Worm (Caenorhabditis elegans): ENCODE measurements around the gene T25G12.3.

The T25G12.3 gene

ce11 chrX:17231348-17231747, at the start of gene T25G12.3:
Gene T25G12.3 (plus strand): TSS chrX:17231648.
- TF ChIP-seq tbx-2 (tag; optimal IDR thresholded peaks at IDR 0.05) = no peak
- peak; percentile 67 for TF ChIP-seq nhr-25 (tag; optimal IDR thresholded peaks at IDR 0.05)
- TF ChIP-seq ztf-11 (tag; optimal IDR thresholded peaks at IDR 0.05) = no peak

ce11 chrX:17184363-17184762, 47.1 kb upstream of the T25G12.3 start:
- TF ChIP-seq fkh-10 (GFP tag; optimal IDR thresholded peaks at IDR 0.05) = no peak
- TF ChIP-seq pqm-1 (tag; optimal IDR thresholded peaks at IDR 0.05) = peak; percentile 55
- TF ChIP-seq mml-1 (tag; optimal IDR thresholded peaks at IDR 0.05) = no peak
- no peak for TF ChIP-seq nhr-43 (tag; optimal IDR thresholded peaks at IDR 0.05; ENCODE audit: poor library complexity, severe bottlenecking)
- TF ChIP-seq eor-1 (tag; optimal IDR thresholded peaks at IDR 0.05) = no peak
- TF ChIP-seq unc-39 (tag; optimal IDR thresholded peaks at IDR 0.05) = no peak
- TF ChIP-seq elt-1 (tag; optimal IDR thresholded peaks at IDR 0.05) = no peak
- TF ChIP-seq nhr-11 (tag; optimal IDR thresholded peaks at IDR 0.05) = no peak
- TF ChIP-seq ceh-82 (tag; optimal IDR thresholded peaks at IDR 0.05) = no peak
- TF ChIP-seq daf-12 (tag; optimal IDR thresholded peaks at IDR 0.05) = no peak
- TF ChIP-seq pha-4 (tag; optimal IDR thresholded peaks at IDR 0.05) = peak; percentile 92
- no peak for TF ChIP-seq ama-1 (optimal IDR thresholded peaks at IDR 0.05)
- TF ChIP-seq ceh-28 (tag; optimal IDR thresholded peaks at IDR 0.05) = peak; percentile 54
- no peak for TF ChIP-seq ceh-9 (tag; optimal IDR thresholded peaks at IDR 0.05)
- no peak for TF ChIP-seq zag-1 (tag; optimal IDR thresholded peaks at IDR 0.05)
- peak; percentile 74 for TF ChIP-seq nfya-1 (tag; optimal IDR thresholded peaks at IDR 0.05; ENCODE audit: insufficient read depth)
- no peak for TF ChIP-seq nhr-67 (tag; optimal IDR thresholded peaks at IDR 0.05)
- TF ChIP-seq lin-39 (tag; optimal IDR thresholded peaks at IDR 0.05) = peak; percentile 53
- no peak for TF ChIP-seq ztf-11 (tag; optimal IDR thresholded peaks at IDR 0.05)
- TF ChIP-seq tbx-2 (tag; optimal IDR thresholded peaks at IDR 0.05) = no peak
- TF ChIP-seq hmg-11 (tag; optimal IDR thresholded peaks at IDR 0.05) = peak; percentile 90
- no peak for TF ChIP-seq ztf-4 (tag; optimal IDR thresholded peaks at IDR 0.05)
- no peak for TF ChIP-seq ZK546.5 (tag; optimal IDR thresholded peaks at IDR 0.05)
- no peak for TF ChIP-seq nhr-12 (tag; optimal IDR thresholded peaks at IDR 0.05)
- TF ChIP-seq mdl-1 (tag; optimal IDR thresholded peaks at IDR 0.05) = peak; percentile 71
- TF ChIP-seq nhr-237 (tag; optimal IDR thresholded peaks at IDR 0.05) = no peak
- TF ChIP-seq aly-2 (tag; optimal IDR thresholded peaks at IDR 0.05) = no peak
- TF ChIP-seq snpc-4 (tag; optimal IDR thresholded peaks at IDR 0.05) = no peak
- no peak for TF ChIP-seq nhr-77 (tag; optimal IDR thresholded peaks at IDR 0.05)
- peak; percentile 1 for TF ChIP-seq sea-2 (GFP tag; optimal IDR thresholded peaks at IDR 0.05)
- no peak for TF ChIP-seq nhr-28 (tag; optimal IDR thresholded peaks at IDR 0.05)
- TF ChIP-seq nhr-23 (tag; optimal IDR thresholded peaks at IDR 0.05) = peak; percentile 58
- peak; percentile 28 for TF ChIP-seq egl-27 (tag; optimal IDR thresholded peaks at IDR 0.05)
- TF ChIP-seq ceh-16 (tag; optimal IDR thresholded peaks at IDR 0.05) = no peak
- TF ChIP-seq R02D3.7 (tag; optimal IDR thresholded peaks at IDR 0.05) = peak; percentile 6
- TF ChIP-seq unc-62 (GFP tag; optimal IDR thresholded peaks at IDR 0.05) = no peak
- peak; percentile 12 for TF ChIP-seq lin-15B (tag; optimal IDR thresholded peaks at IDR 0.05)
- TF ChIP-seq egl-5 (tag; optimal IDR thresholded peaks at IDR 0.05) = no peak
- TF ChIP-seq skn-1 (tag; optimal IDR thresholded peaks at IDR 0.05) = peak; percentile 63
- TF ChIP-seq fos-1 (tag; optimal IDR thresholded peaks at IDR 0.05) = no peak
- no peak for TF ChIP-seq lsy-12 (tag; optimal IDR thresholded peaks at IDR 0.05)
- no peak for TF ChIP-seq elt-3 (tag; optimal IDR thresholded peaks at IDR 0.05)
- peak; percentile 73 for TF ChIP-seq nhr-25 (tag; optimal IDR thresholded peaks at IDR 0.05)
- TF ChIP-seq fkh-2 (tag; optimal IDR thresholded peaks at IDR 0.05) = no peak
- no peak for TF ChIP-seq nhr-76 (tag; optimal IDR thresholded peaks at IDR 0.05)
- peak; percentile 46 for TF ChIP-seq elt-2 (tag; optimal IDR thresholded peaks at IDR 0.05)
- peak; percentile 72 for TF ChIP-seq jun-1 (tag; optimal IDR thresholded peaks at IDR 0.05)
